Worm (Caenorhabditis elegans) whole organism, L2 larva: ENCODE data around the gene Y75B8A.34.

ENCODE experiments used
- C34F6.9 ChIP-seq: fragments of 150-350 bp; optimal IDR thresholded peaks from 2 replicates; lab custom pipeline; 2014; ENCODE audit warnings: missing biosample characterization, missing genetic modification characterization
- F13H6.1 ChIP-seq: sonication (generic microtip); optimal IDR thresholded peaks from 2 replicates; lab custom pipeline; 2016; ENCODE audit warnings: missing genetic modification characterization, missing compliant biosample characterization
- R02D3.7 ChIP-seq: fragments of 150-350 bp; optimal IDR thresholded peaks from 2 replicates; lab custom pipeline; 2014; ENCODE audit warnings: missing biosample characterization, missing genetic modification characterization
- Y55F3AM.14 ChIP-seq: fragments of 200-800 bp; sonication (Bioruptor generic); optimal IDR thresholded peaks from 2 replicates; lab custom pipeline; 2018; ENCODE audit warnings: mild to moderate bottlenecking, missing genetic modification characterization, missing compliant biosample characterization
- ZK546.5 ChIP-seq: sonication (generic microtip); optimal IDR thresholded peaks from 2 replicates; lab custom pipeline; 2017; ENCODE audit warnings: missing biosample characterization, missing genetic modification characterization
- alr-1 ChIP-seq: fragments of 150-350 bp; optimal IDR thresholded peaks from 2 replicates; lab custom pipeline; 2014; ENCODE audit warnings: missing biosample characterization, missing genetic modification characterization
- aly-2 ChIP-seq: fragments of 150-350 bp; optimal IDR thresholded peaks from 2 replicates; lab custom pipeline; 2014; ENCODE audit warnings: missing biosample characterization, missing genetic modification characterization
- ama-1 ChIP-seq: fragments of 150-350 bp; optimal IDR thresholded peaks from 2 replicates; lab custom pipeline; 2018; ENCODE audit warnings: inconsistent platforms
- blmp-1 ChIP-seq: sonication (generic microtip); optimal IDR thresholded peaks from 2 replicates; lab custom pipeline; 2017; ENCODE audit warnings: missing genetic modification characterization, mild to moderate bottlenecking, missing compliant biosample characterization, antibody characterized with exemption, moderate library complexity; ENCODE audit not compliant: insufficient read depth
- ceh-16 ChIP-seq: fragments of 150-350 bp; optimal IDR thresholded peaks from 2 replicates; lab custom pipeline; 2014; ENCODE audit warnings: missing biosample characterization, missing genetic modification characterization
- ceh-82 ChIP-seq: fragments of 150-350 bp; optimal IDR thresholded peaks from 2 replicates; lab custom pipeline; 2014; ENCODE audit warnings: missing biosample characterization, missing genetic modification characterization
- crh-2 ChIP-seq: sonication (generic microtip); optimal IDR thresholded peaks from 2 replicates; lab custom pipeline; 2017; ENCODE audit warnings: missing biosample characterization, missing genetic modification characterization
- egl-27 ChIP-seq: sonication (generic microtip); optimal IDR thresholded peaks from 3 replicates; lab custom pipeline; 2017; ENCODE audit warnings: missing biosample characterization, missing genetic modification reagents, missing genetic modification characterization
- elt-1 ChIP-seq: fragments of 150-350 bp; optimal IDR thresholded peaks from 2 replicates; lab custom pipeline; 2014; ENCODE audit warnings: missing biosample characterization, missing genetic modification characterization
- elt-3 ChIP-seq: sonication (generic microtip); optimal IDR thresholded peaks from 2 replicates; lab custom pipeline; 2017; ENCODE audit warnings: missing biosample characterization, missing genetic modification characterization
- fos-1 ChIP-seq: fragments of 150-350 bp; optimal IDR thresholded peaks from 2 replicates; lab custom pipeline; 2014; ENCODE audit warnings: missing biosample characterization, missing genetic modification characterization
- gmeb-1 ChIP-seq: fragments of 150-350 bp; optimal IDR thresholded peaks from 2 replicates; lab custom pipeline; 2014; ENCODE audit warnings: missing biosample characterization, missing genetic modification characterization
- lin-11 ChIP-seq: fragments of 150-350 bp; sonication (generic microtip); optimal IDR thresholded peaks from 2 replicates; lab custom pipeline; 2014; ENCODE audit warnings: missing biosample characterization, missing genetic modification characterization, inconsistent platforms, mixed read lengths
- lin-13 ChIP-seq: fragments of 150-350 bp; optimal IDR thresholded peaks from 2 replicates; lab custom pipeline; 2014; ENCODE audit warnings: missing biosample characterization, missing genetic modification reagents, missing genetic modification characterization
- lsy-2 ChIP-seq, 2 experiments: fragments of 150-350 bp in 1 of 2; sonication (generic microtip) in 1 of 2; optimal IDR thresholded peaks; 2 replicates each; lab custom pipeline; 2014 to 2017; ENCODE audit warnings: missing biosample characterization in 2 of 2, missing genetic modification characterization in 2 of 2
- mab-5 ChIP-seq: fragments of 150-350 bp; optimal IDR thresholded peaks from 2 replicates; lab custom pipeline; 2014; ENCODE audit warnings: missing biosample characterization, missing genetic modification characterization
- mbf-1 ChIP-seq: sonication (generic microtip); optimal IDR thresholded peaks from 2 replicates; lab custom pipeline; 2017; ENCODE audit warnings: missing biosample characterization, missing genetic modification characterization
- mdl-1 ChIP-seq, 2 experiments: fragments of 150-350 bp in 1 of 2; sonication (generic microtip) in 1 of 2; optimal IDR thresholded peaks; 2 replicates each; lab custom pipeline; 2017; ENCODE audit warnings: missing biosample characterization in 2 of 2, missing genetic modification characterization in 2 of 2
- nhr-11 ChIP-seq: fragments of 150-350 bp; optimal IDR thresholded peaks from 2 replicates; lab custom pipeline; 2014; ENCODE audit warnings: missing biosample characterization, missing genetic modification characterization
- nhr-12 ChIP-seq: fragments of 150-350 bp; optimal IDR thresholded peaks from 2 replicates; lab custom pipeline; 2014; ENCODE audit warnings: missing biosample characterization, missing genetic modification characterization
- nhr-129 ChIP-seq: fragments of 150-350 bp; optimal IDR thresholded peaks from 2 replicates; lab custom pipeline; 2014; ENCODE audit warnings: missing biosample characterization, missing genetic modification characterization
- nhr-21 ChIP-seq: fragments of 150-350 bp; optimal IDR thresholded peaks from 2 replicates; lab custom pipeline; 2014; ENCODE audit warnings: missing biosample characterization, missing genetic modification characterization
- nhr-23 ChIP-seq: fragments of 150-350 bp; optimal IDR thresholded peaks from 2 replicates; lab custom pipeline; 2014; ENCODE audit warnings: missing biosample characterization, missing genetic modification reagents, missing genetic modification characterization
- nhr-237 ChIP-seq: fragments of 150-350 bp; optimal IDR thresholded peaks from 2 replicates; lab custom pipeline; 2014; ENCODE audit warnings: missing biosample characterization, missing genetic modification characterization
- nhr-25 ChIP-seq: fragments of 150-350 bp; sonication (generic microtip); optimal IDR thresholded peaks from 3 replicates; lab custom pipeline; 2014; ENCODE audit warnings: missing biosample characterization, missing genetic modification characterization
- nhr-6 ChIP-seq: fragments of 150-350 bp; optimal IDR thresholded peaks from 2 replicates; lab custom pipeline; 2014; ENCODE audit warnings: missing biosample characterization, missing genetic modification characterization
- peb-1 ChIP-seq: fragments of 150-350 bp; optimal IDR thresholded peaks from 2 replicates; lab custom pipeline; 2014; ENCODE audit warnings: missing biosample characterization, missing genetic modification characterization
- sem-4 ChIP-seq: fragments of 150-350 bp; optimal IDR thresholded peaks from 2 replicates; lab custom pipeline; 2014; ENCODE audit warnings: missing biosample characterization, missing genetic modification reagents, missing genetic modification characterization
- skn-1 ChIP-seq: sonication (generic microtip); optimal IDR thresholded peaks from 2 replicates; lab custom pipeline; 2017; ENCODE audit warnings: missing biosample characterization, missing genetic modification characterization
- sma-3 ChIP-seq: sonication (generic microtip); optimal IDR thresholded peaks from 2 replicates; lab custom pipeline; 2016; ENCODE audit warnings: missing genetic modification reagents, missing genetic modification characterization, missing compliant biosample characterization
- sma-9 ChIP-seq, 2 experiments: fragments of 150-350 bp in 1 of 2; sonication (generic microtip) in 1 of 2; optimal IDR thresholded peaks; 2 replicates each; lab custom pipeline; 2014 to 2016; ENCODE audit warnings: missing genetic modification characterization in 2 of 2, mild to moderate bottlenecking in 1 of 2, missing biosample characterization in 1 of 2, missing compliant biosample characterization in 1 of 2, missing genetic modification reagents in 1 of 2, moderate library complexity in 1 of 2
- snpc-4 ChIP-seq: fragments of 150-350 bp; optimal IDR thresholded peaks from 2 replicates; lab custom pipeline; 2014; ENCODE audit warnings: missing biosample characterization, missing genetic modification characterization
- unc-55 ChIP-seq: fragments of 150-350 bp; sonication (generic microtip); optimal IDR thresholded peaks from 3 replicates; lab custom pipeline; 2014; ENCODE audit warnings: missing biosample characterization, missing genetic modification reagents, missing genetic modification characterization
- zag-1 ChIP-seq: fragments of 150-350 bp; optimal IDR thresholded peaks from 2 replicates; lab custom pipeline; 2014; ENCODE audit warnings: missing biosample characterization, missing genetic modification characterization
- ztf-11 ChIP-seq: sonication (generic microtip); optimal IDR thresholded peaks from 2 replicates; lab custom pipeline; 2017; ENCODE audit warnings: missing biosample characterization, missing genetic modification characterization

Y75B8A.34 gene

ce11 chrIII:12356588-12356987 is 2.8 kb upstream of the Y75B8A.34 start:
- TF ChIP-seq nhr-11 (tag; lab: Kevin White, UChicago): no peak
- no peak for TF ChIP-seq C34F6.9 (tag; lab: Kevin White, UChicago)
- no peak for TF ChIP-seq elt-3 (tag; lab: Kevin White, UChicago)
- no peak for TF ChIP-seq Y55F3AM.14 (GFP tag; lab: Kevin White, UChicago)
- TF ChIP-seq unc-55 (GFP tag; lab: Kevin White, UChicago): no peak
- TF ChIP-seq crh-2 (tag; lab: Kevin White, UChicago): no peak
- TF ChIP-seq ztf-11 (tag; lab: Kevin White, UChicago): no peak
- no peak for TF ChIP-seq skn-1
- TF ChIP-seq ZK546.5 (tag; lab: Kevin White, UChicago): no peak
- TF ChIP-seq sem-4: no peak
- TF ChIP-seq zag-1 (tag; lab: Kevin White, UChicago): no peak

ce11 chrIII:12358461-12358860 is 904 bp upstream of the Y75B8A.34 start, which contains the start of gene Y75B8A.32:
TSS of gene Y75B8A.32 (minus strand) at chrIII:12358561.
- TF ChIP-seq skn-1 (no peak), aly-2 (tag; lab: Kevin White, UChicago) (no peak), R02D3.7 (tag; lab: Kevin White, UChicago) (no peak), ceh-82 (tag; lab: Kevin White, UChicago) (no peak), unc-55 (GFP tag; lab: Kevin White, UChicago) (no peak), ceh-16 (tag; lab: Kevin White, UChicago) (no peak), egl-27 (tag; lab: Kevin White, UChicago) (no peak), zag-1 (tag; lab: Kevin White, UChicago) (no peak)

- no peak for TF ChIP-seq mdl-1 (tag; optimal IDR thresholded peaks at IDR 0.05; lab: Kevin White, UChicago)
- peak; percentile 40 for TF ChIP-seq lin-13 (GFP tag; lab: Kevin White, UChicago)
- TF ChIP-seq ama-1 (lab: Kevin White, UChicago): peak; percentile 69
- TF ChIP-seq lsy-2 (tag; optimal IDR thresholded peaks at IDR 0.05; lab: Kevin White, UChicago): peak in 1 of 2 experiments; percentile 24
- peak; percentile 23 for TF ChIP-seq sem-4
- TF ChIP-seq, all 48 proteins: peak for 4
These were observed 7.7 kb downstream of the Y75B8A.34 start, which contains the start of gene Y75B8A.33 for ce11 chrIII:12366989-12367557. TSS of gene Y75B8A.33 (minus strand) at chrIII:12367373.

- TF ChIP-seq fos-1 (tag; lab: Kevin White, UChicago): no peak
- no peak for TF ChIP-seq elt-1 (tag; lab: Kevin White, UChicago)
- no peak for TF ChIP-seq nhr-12 (tag; lab: Kevin White, UChicago)
- no peak for TF ChIP-seq nhr-237 (tag; lab: Kevin White, UChicago)
These were observed 8.5 kb downstream of the Y75B8A.34 start for ce11 chrIII:12367891-12368290.

ce11 chrIII:12368462-12369306 is 9.3 kb downstream of the Y75B8A.34 start, which contains the start of gene his-72:
TSS of gene his-72 (minus strand) at chrIII:12369050.
- TF ChIP-seq egl-27 (tag; lab: Kevin White, UChicago) (no peak), sma-9 (GFP tag; optimal IDR thresholded peaks at IDR 0.05; lab: Kevin White, UChicago) (peak; percentile 48), sma-9 (tag; optimal IDR thresholded peaks at IDR 0.05; lab: Kevin White, UChicago) (no peak), ama-1 (lab: Kevin White, UChicago) (peak; percentile 93), crh-2 (tag; lab: Kevin White, UChicago) (peak; percentile 9), snpc-4 (tag; lab: Kevin White, UChicago) (no peak), mab-5 (peak; percentile 35), gmeb-1 (tag; lab: Kevin White, UChicago) (peak; percentile 47), lsy-2 (tag; optimal IDR thresholded peaks at IDR 0.05; lab: Kevin White, UChicago) (peak in 1 of 2 experiments; percentile 65), R02D3.7 (tag; lab: Kevin White, UChicago) (no peak), alr-1 (tag; lab: Kevin White, UChicago) (no peak), ZK546.5 (tag; lab: Kevin White, UChicago) (no peak), nhr-129 (tag; lab: Kevin White, UChicago) (peak; percentile 51), nhr-23 (tag; lab: Kevin White, UChicago) (no peak), fos-1 (tag; lab: Kevin White, UChicago) (peak; percentile 7), ztf-11 (tag; lab: Kevin White, UChicago) (no peak), lin-13 (GFP tag; lab: Kevin White, UChicago) (peak; percentile 77), peb-1 (tag; lab: Kevin White, UChicago) (no peak), blmp-1 (tag; lab: Kevin White, UChicago) (peak; percentile 10), skn-1 (no peak), ceh-16 (tag; lab: Kevin White, UChicago) (no peak), nhr-25 (tag; lab: Kevin White, UChicago) (peak; percentile 62), ceh-82 (tag; lab: Kevin White, UChicago) (no peak), nhr-21 (tag; lab: Kevin White, UChicago) (peak; percentile 8), sma-3 (GFP tag; lab: Kevin White, UChicago) (peak; percentile 17), F13H6.1 (peak; percentile 52), aly-2 (tag; lab: Kevin White, UChicago) (no peak), lin-11 (tag; lab: Kevin White, UChicago) (peak; percentile 8), nhr-6 (tag; lab: Kevin White, UChicago) (peak; percentile 19), mbf-1 (tag; lab: Kevin White, UChicago) (no peak), nhr-11 (tag; lab: Kevin White, UChicago) (no peak), unc-55 (GFP tag; lab: Kevin White, UChicago) (peak; percentile 42)
